Fruit fly (Drosophila melanogaster) whole organism, embryonic: ENCODE data around the gene dpr9.

Experiments used
- CG10147 ChIP-seq: fragments of 200-800 bp; sonication (Bioruptor generic); optimal IDR thresholded peaks from 2 replicates; lab custom pipeline; 2019; ENCODE audit warnings: missing biosample characterization, mild to moderate bottlenecking, missing genetic modification characterization, moderate library complexity
- CG10267 ChIP-seq: fragments of 200-800 bp; sonication (Bioruptor generic); optimal IDR thresholded peaks from 2 replicates; lab custom pipeline; 2018; ENCODE audit warnings: missing biosample characterization, mild to moderate bottlenecking, missing genetic modification characterization, moderate library complexity
- CG10654 ChIP-seq: fragments of 200-800 bp; sonication (Bioruptor generic); optimal IDR thresholded peaks from 2 replicates; lab custom pipeline; 2016; ENCODE audit warnings: missing biosample characterization, missing genetic modification characterization
- CG12071 ChIP-seq: fragments of 200-800 bp; sonication (Bioruptor generic); optimal IDR thresholded peaks from 3 replicates; lab custom pipeline; 2018; ENCODE audit warnings: missing biosample characterization, mild to moderate bottlenecking, missing genetic modification characterization
- CG1233 ChIP-seq: fragments of 200-800 bp; sonication (Bioruptor generic); optimal IDR thresholded peaks from 4 replicates; lab custom pipeline; 2018; ENCODE audit warnings: missing biosample characterization, mild to moderate bottlenecking, missing genetic modification characterization
- CG12391 ChIP-seq: fragments of 200-800 bp; sonication (Bioruptor generic); optimal IDR thresholded peaks from 3 replicates; lab custom pipeline; 2018; ENCODE audit warnings: missing biosample characterization, mild to moderate bottlenecking, missing genetic modification characterization, moderate library complexity
- CG14050 ChIP-seq: fragments of 200-800 bp; sonication (Bioruptor generic); IDR thresholded peaks from 3 replicates; pipeline ENCODE4 v1.3.6; 2022; ENCODE audit warnings: missing biosample characterization, missing genetic modification characterization
- CG15011 ChIP-seq: fragments of 200-800 bp; sonication (Bioruptor generic); optimal IDR thresholded peaks from 3 replicates; lab custom pipeline; 2018; ENCODE audit warnings: missing biosample characterization, mild to moderate bottlenecking, missing genetic modification characterization
- CG17612 ChIP-seq: fragments of 200-800 bp; sonication (Bioruptor generic); IDR thresholded peaks from 2 replicates; pipeline ENCODE4 v1.3.6; 2022; ENCODE audit warnings: missing biosample characterization, missing genetic modification characterization
- CG17912 ChIP-seq: fragments of 200-800 bp; sonication (Bioruptor generic); optimal IDR thresholded peaks from 2 replicates; lab custom pipeline; 2018; ENCODE audit warnings: missing biosample characterization, mild to moderate bottlenecking, missing genetic modification characterization
- CG18011 ChIP-seq: fragments of 200-800 bp; sonication (Bioruptor generic); optimal IDR thresholded peaks from 2 replicates; lab custom pipeline; 2017; ENCODE audit warnings: missing biosample characterization, missing genetic modification characterization, mild to moderate bottlenecking, moderate library complexity, missing genotype
- CG31388 ChIP-seq: fragments of 200-800 bp; sonication (Bioruptor generic); optimal IDR thresholded peaks from 2 replicates; lab custom pipeline; 2016; ENCODE audit warnings: missing biosample characterization, missing genetic modification characterization
- CG33557 ChIP-seq: fragments of 200-800 bp; sonication (Bioruptor generic); optimal IDR thresholded peaks from 2 replicates; lab custom pipeline; 2019; ENCODE audit warnings: missing biosample characterization, mild to moderate bottlenecking, missing genetic modification characterization, moderate library complexity
- CG3847 ChIP-seq: fragments of 200-800 bp; sonication (Bioruptor generic); IDR thresholded peaks from 2 replicates; pipeline ENCODE4 v1.3.6; 2022; ENCODE audit warnings: missing biosample characterization, missing genetic modification characterization
- CG4282 ChIP-seq: fragments of 200-800 bp; sonication (Bioruptor generic); optimal IDR thresholded peaks from 2 replicates; lab custom pipeline; 2016; ENCODE audit warnings: missing biosample characterization, missing genetic modification characterization
- CG4360 ChIP-seq: fragments of 200-800 bp; sonication (Bioruptor generic); IDR thresholded peaks from 2 replicates; pipeline ENCODE4 v1.3.6; 2022; ENCODE audit warnings: missing biosample characterization, missing genetic modification characterization
- CG4424 ChIP-seq: fragments of 200-800 bp; sonication (Bioruptor generic); optimal IDR thresholded peaks from 3 replicates; lab custom pipeline; 2016; ENCODE audit warnings: missing biosample characterization, missing genetic modification characterization
- CG4820 ChIP-seq: fragments of 200-800 bp; sonication (Bioruptor generic); optimal IDR thresholded peaks from 3 replicates; lab custom pipeline; 2016; ENCODE audit warnings: missing biosample characterization, missing genetic modification characterization
- CG5180 ChIP-seq: fragments of 200-800 bp; sonication (Bioruptor generic); optimal IDR thresholded peaks from 3 replicates; lab custom pipeline; 2017; ENCODE audit warnings: missing biosample characterization, missing genetic modification characterization, mild to moderate bottlenecking, moderate library complexity, missing genetic modification reagents
- CG7839 ChIP-seq: fragments of 200-800 bp; sonication (Bioruptor generic); optimal IDR thresholded peaks from 3 replicates; lab custom pipeline; 2018; ENCODE audit warnings: missing biosample characterization, mild to moderate bottlenecking, missing genetic modification characterization, moderate library complexity
- Dbx ChIP-seq: fragments of 200-800 bp; sonication (Bioruptor generic); IDR thresholded peaks from 3 replicates; pipeline ENCODE4 v1.3.6; 2022; ENCODE audit warnings: missing biosample characterization, missing genetic modification characterization
- Doc2 ChIP-seq: fragments of 200-800 bp; sonication (Bioruptor generic); IDR thresholded peaks from 2 replicates; pipeline ENCODE4 v1.3.6; 2022; ENCODE audit warnings: missing biosample characterization, missing genetic modification characterization
- Eip74EF ChIP-seq, 2 experiments: fragments of 200-800 bp in 1 of 2; fragments of >200 bp in 1 of 2; sonication (Bioruptor generic) in 1 of 2; optimal IDR thresholded peaks; 2 replicates each; lab custom pipeline; 2017 to 2019; ENCODE audit warnings: missing biosample characterization in 2 of 2, missing genetic modification characterization in 2 of 2, mild to moderate bottlenecking in 1 of 2, moderate library complexity in 1 of 2
- Fer1 ChIP-seq: fragments of 200-800 bp; sonication (Bioruptor generic); optimal IDR thresholded peaks from 2 replicates; lab custom pipeline; 2017; ENCODE audit warnings: missing biosample characterization, mild to moderate bottlenecking, missing genetic modification characterization
- H2.0 ChIP-seq: fragments of 200-800 bp; sonication (Bioruptor generic); IDR thresholded peaks from 2 replicates; pipeline ENCODE4 v1.3.6; 2022; ENCODE audit warnings: missing biosample characterization, missing genetic modification characterization
- HHEX ChIP-seq: fragments of 200-800 bp; sonication (Bioruptor generic); optimal IDR thresholded peaks from 3 replicates; lab custom pipeline; 2017; ENCODE audit warnings: missing biosample characterization, mild to moderate bottlenecking, missing genetic modification characterization, missing genetic modification reagents
- Hr3 ChIP-seq: fragments of 200-800 bp; sonication (Bioruptor generic); optimal IDR thresholded peaks from 3 replicates; lab custom pipeline; 2016; ENCODE audit warnings: missing biosample characterization, missing genetic modification characterization
- Lhr ChIP-seq: fragments of 200-800 bp; sonication (Bioruptor generic); optimal IDR thresholded peaks from 3 replicates; lab custom pipeline; 2017; ENCODE audit warnings: mild to moderate bottlenecking, missing biosample characterization, missing genetic modification reagents, missing genetic modification characterization
- Max ChIP-seq: fragments of 200-800 bp; sonication (Bioruptor generic); optimal IDR thresholded peaks from 2 replicates; lab custom pipeline; 2016; ENCODE audit warnings: missing biosample characterization, mild to moderate bottlenecking, missing genetic modification characterization
- YL-1 ChIP-seq: fragments of 200-800 bp; sonication (Bioruptor generic); optimal IDR thresholded peaks from 3 replicates; lab custom pipeline; 2017; ENCODE audit warnings: missing biosample characterization, mild to moderate bottlenecking, missing genetic modification characterization
- bbx ChIP-seq: fragments of 200-800 bp; sonication (Bioruptor generic); IDR thresholded peaks from 2 replicates; pipeline ENCODE4 v1.3.6; 2022; ENCODE audit warnings: missing biosample characterization, missing genetic modification characterization; ENCODE audit not compliant: partially characterized antibody
- bcd ChIP-seq: fragments of 200-800 bp; sonication (Bioruptor generic); optimal IDR thresholded peaks from 2 replicates; lab custom pipeline; 2017; ENCODE audit warnings: missing biosample characterization, mild to moderate bottlenecking, missing genetic modification characterization
- bsh ChIP-seq, 2 experiments: fragments of 200-800 bp; sonication (Bioruptor generic); optimal IDR thresholded peaks; 2 replicates each; lab custom pipeline; 2017 to 2018; ENCODE audit warnings: mild to moderate bottlenecking in 2 of 2, missing biosample characterization in 2 of 2, missing genetic modification characterization in 2 of 2, moderate library complexity in 1 of 2
- croc ChIP-seq: fragments of 200-800 bp; sonication (Bioruptor generic); conservative IDR thresholded peaks from 3 replicates; pipeline ENCODE4 v1.3.6; 2022; ENCODE audit warnings: missing biosample characterization, missing genetic modification characterization
- dan ChIP-seq: fragments of 200-800 bp; sonication (Bioruptor generic); IDR thresholded peaks from 2 replicates; pipeline ENCODE4 v1.3.6; 2022; ENCODE audit warnings: missing biosample characterization, missing genetic modification characterization
- eyg ChIP-seq: fragments of 200-800 bp; sonication (Bioruptor generic); optimal IDR thresholded peaks from 3 replicates; lab custom pipeline; 2016; ENCODE audit warnings: missing biosample characterization, missing genetic modification characterization
- inv ChIP-seq: fragments of 200-800 bp; sonication (Bioruptor generic); IDR thresholded peaks from 2 replicates; pipeline ENCODE4 v1.3.6; 2022; ENCODE audit warnings: missing biosample characterization, missing genetic modification characterization; ENCODE audit not compliant: partially characterized antibody
- klu ChIP-seq: fragments of 200-800 bp; sonication (Bioruptor generic); IDR thresholded peaks from 2 replicates; pipeline ENCODE4 v1.3.6; 2022; ENCODE audit warnings: missing biosample characterization, missing genetic modification characterization
- lilli ChIP-seq: fragments of 200-800 bp; sonication (Bioruptor generic); optimal IDR thresholded peaks from 3 replicates; lab custom pipeline; 2016; ENCODE audit warnings: missing biosample characterization, missing genetic modification characterization
- lola ChIP-seq, 3 experiments: fragments of >200 bp in 2 of 3; fragments of 200-800 bp in 1 of 3; sonication (Bioruptor generic) in 1 of 3; optimal IDR thresholded peaks; 2 replicates each; lab custom pipeline; 2017 to 2019; ENCODE audit warnings: missing biosample characterization in 3 of 3, missing genetic modification characterization in 3 of 3, mild to moderate bottlenecking in 1 of 3, moderate library complexity in 1 of 3
- pho ChIP-seq: fragments of 200-800 bp; sonication (Bioruptor generic); optimal IDR thresholded peaks from 2 replicates; lab custom pipeline; 2016; ENCODE audit warnings: missing biosample characterization, missing genetic modification characterization
- phol ChIP-seq: fragments of 200-800 bp; sonication (Bioruptor generic); optimal IDR thresholded peaks from 3 replicates; lab custom pipeline; 2018; ENCODE audit warnings: missing biosample characterization, mild to moderate bottlenecking, missing genetic modification characterization, moderate library complexity
- pzg ChIP-seq: fragments of 200-800 bp; sonication (Bioruptor generic); optimal IDR thresholded peaks from 3 replicates; lab custom pipeline; 2018; ENCODE audit warnings: missing biosample characterization, mild to moderate bottlenecking, missing genetic modification characterization, moderate library complexity
- schlank ChIP-seq: fragments of 200-800 bp; sonication (Bioruptor generic); optimal IDR thresholded peaks from 2 replicates; lab custom pipeline; 2018; ENCODE audit warnings: missing biosample characterization, mild to moderate bottlenecking, missing genetic modification characterization
- scrt ChIP-seq: fragments of 200-800 bp; sonication (Bioruptor generic); optimal IDR thresholded peaks from 2 replicates; lab custom pipeline; 2018; ENCODE audit warnings: missing biosample characterization, mild to moderate bottlenecking, missing genetic modification characterization, moderate library complexity
- shn ChIP-seq: fragments of 200-800 bp; sonication (Bioruptor generic); optimal IDR thresholded peaks from 3 replicates; lab custom pipeline; 2016; ENCODE audit warnings: missing biosample characterization, missing genetic modification characterization
- stc ChIP-seq: fragments of 200-800 bp; sonication (Bioruptor generic); IDR thresholded peaks from 2 replicates; pipeline ENCODE4 v1.3.6; 2022; ENCODE audit warnings: missing biosample characterization, missing genetic modification characterization
- trem ChIP-seq: fragments of 200-800 bp; optimal IDR thresholded peaks from 3 replicates; lab custom pipeline; 2019; ENCODE audit warnings: missing biosample characterization, mild to moderate bottlenecking, missing genetic modification characterization, moderate library complexity
- unpg ChIP-seq: fragments of 200-800 bp; sonication (Bioruptor generic); optimal IDR thresholded peaks from 3 replicates; lab custom pipeline; 2018; ENCODE audit warnings: missing biosample characterization, mild to moderate bottlenecking, missing genetic modification characterization, moderate library complexity
- usp ChIP-seq: fragments of >200 bp; optimal IDR thresholded peaks from 2 replicates; lab custom pipeline; 2017; ENCODE audit warnings: missing biosample characterization, missing genetic modification characterization
- vvl ChIP-seq: fragments of 200-800 bp; sonication (Bioruptor generic); IDR thresholded peaks from 2 replicates; pipeline ENCODE4 v1.3.6; 2022; ENCODE audit warnings: missing biosample characterization, missing genetic modification characterization

Gene dpr9

DNA sequence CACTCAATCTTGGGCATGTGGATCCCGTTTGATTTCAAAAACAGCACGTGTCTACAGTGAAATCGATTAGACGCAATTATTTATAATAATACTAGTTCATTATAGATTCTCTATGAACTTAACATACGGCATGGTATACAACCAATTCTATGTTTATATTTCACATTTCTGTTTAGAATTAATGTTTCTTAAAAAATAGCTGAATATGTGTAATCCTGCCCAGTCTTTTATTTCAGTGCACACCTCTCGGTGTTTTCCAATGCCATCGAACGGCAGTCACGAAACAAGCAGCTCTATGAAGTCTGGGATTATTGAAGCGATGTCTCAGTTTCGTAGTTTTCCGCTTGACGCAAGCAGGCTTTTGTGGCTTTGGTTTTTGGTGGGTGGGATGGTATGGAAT lies 40.8 kb upstream of the dpr9 start (continued):
- no peak for TF ChIP-seq klu (GFP tag; lab: Robert Waterston, UW)
- no peak for TF ChIP-seq Doc2 (GFP tag; lab: Robert Waterston, UW)
- TF ChIP-seq dan (GFP tag; lab: Robert Waterston, UW) = no peak
- no peak for TF ChIP-seq CG10654 (GFP tag; lab: Kevin White, UChicago)
- no peak for TF ChIP-seq CG33557
- TF ChIP-seq CG17612 (GFP tag; lab: Robert Waterston, UW) = no peak
- TF ChIP-seq Eip74EF (GFP tag; optimal IDR thresholded peaks at IDR 0.05; lab: Kevin White, UChicago) = peak in 1 of 2 experiments; percentile 67
- TF ChIP-seq phol = peak; percentile 49
- peak; percentile 43 for TF ChIP-seq CG12391
- no peak for TF ChIP-seq YL-1 (GFP tag; lab: Kevin White, UChicago)
- no peak for TF ChIP-seq lola (GFP tag; optimal IDR thresholded peaks at IDR 0.05; lab: Kevin White, UChicago)
- TF ChIP-seq CG10267 = peak; percentile 14
- TF ChIP-seq Max = no peak
- no peak for TF ChIP-seq shn (GFP tag; lab: Kevin White, UChicago)
- TF ChIP-seq trem (tag; lab: Kevin White, UChicago) = no peak
- peak; percentile 52 for TF ChIP-seq CG7839 (tag; lab: Kevin White, UChicago)
- no peak for TF ChIP-seq CG10147 (GFP tag; lab: Kevin White, UChicago)
- no peak for TF ChIP-seq CG4360
- TF ChIP-seq vvl = no peak
- no peak for TF ChIP-seq CG4820 (GFP tag; lab: Kevin White, UChicago)
- no peak for TF ChIP-seq eyg (GFP tag; lab: Kevin White, UChicago)
- no peak for TF ChIP-seq pzg (GFP tag; lab: Kevin White, UChicago)
- TF ChIP-seq Lhr (GFP tag; lab: Kevin White, UChicago) = no peak
- peak in 1 of 2 experiments; percentile 39 for TF ChIP-seq bsh (GFP tag; optimal IDR thresholded peaks at IDR 0.05; lab: Kevin White, UChicago)
- peak; percentile 65; the same call in 1 of the 2 replicates for TF ChIP-seq stc (GFP tag; lab: Robert Waterston, UW)
- TF ChIP-seq HHEX (GFP tag; lab: Kevin White, UChicago) = no peak
- TF ChIP-seq schlank (tag; lab: Kevin White, UChicago) = no peak
- no peak for TF ChIP-seq CG1233 (GFP tag; lab: Kevin White, UChicago)
- TF ChIP-seq CG3847 (GFP tag; lab: Robert Waterston, UW) = no peak
- no peak for TF ChIP-seq lilli
- no peak for TF ChIP-seq pho (GFP tag; lab: Kevin White, UChicago)
- no peak for TF ChIP-seq CG5180 (GFP tag; lab: Kevin White, UChicago)
- TF ChIP-seq CG4424 = peak; percentile 24
- no peak for TF ChIP-seq CG18011 (GFP tag; lab: Kevin White, UChicago)
- no peak for TF ChIP-seq Hr3
- TF ChIP-seq usp (GFP tag; lab: Kevin White, UChicago) = no peak
- no peak for TF ChIP-seq CG17912 (GFP tag; lab: Kevin White, UChicago)
- no peak for TF ChIP-seq inv (GFP tag; lab: Robert Waterston, UW)
- TF ChIP-seq CG15011 (GFP tag; lab: Kevin White, UChicago) = no peak
- TF ChIP-seq croc = no peak
- peak; percentile 58 for TF ChIP-seq unpg (GFP tag; lab: Kevin White, UChicago)
- no peak for TF ChIP-seq H2.0
- TF ChIP-seq bcd = peak; percentile 4
- no peak for TF ChIP-seq CG31388 (GFP tag; lab: Kevin White, UChicago)
- no peak for TF ChIP-seq bbx
- TF ChIP-seq CG4282 (GFP tag; lab: Kevin White, UChicago) = no peak
- TF ChIP-seq CG14050 = no peak; the same call in 2 of the 3 replicates
- TF ChIP-seq Dbx = no peak
- TF ChIP-seq Fer1 (GFP tag; lab: Kevin White, UChicago) = peak; percentile 66
- no peak for TF ChIP-seq CG12071 (GFP tag; lab: Kevin White, UChicago)
- peak; percentile 16 for TF ChIP-seq scrt
